Worm (Caenorhabditis elegans) whole organism, L4 larva: ENCODE results near the gene mrpl-4.

Source experiments
- ces-1 ChIP-seq: fragments of 150-350 bp; sonication (generic microtip); optimal IDR thresholded peaks from 4 replicates; lab custom pipeline; 2014; ENCODE audit warnings: missing biosample characterization, missing genetic modification reagents, missing genetic modification characterization
- fkh-10 ChIP-seq: fragments of 150-350 bp; optimal IDR thresholded peaks from 2 replicates; lab custom pipeline; 2014; ENCODE audit warnings: missing biosample characterization, missing genetic modification reagents, missing genetic modification characterization
- jun-1 ChIP-seq: fragments of 150-350 bp; optimal IDR thresholded peaks from 2 replicates; lab custom pipeline; 2014; ENCODE audit warnings: missing biosample characterization, missing genetic modification reagents, missing genetic modification characterization
- lin-38 ChIP-seq: fragments of 200-800 bp; sonication (Bioruptor generic); IDR thresholded peaks from 2 replicates; pipeline ENCODE4 v1.3.6; 2022; ENCODE audit warnings: missing genetic modification reagents, missing genetic modification characterization, missing compliant biosample characterization
- lsy-2 ChIP-seq, 2 experiments: fragments of 150-350 bp in 1 of 2; sonication (generic microtip) in 1 of 2; optimal IDR thresholded peaks; 2 replicates each; lab custom pipeline; 2014 to 2017; ENCODE audit warnings: missing biosample characterization in 2 of 2, missing genetic modification characterization in 2 of 2
- nhr-11 ChIP-seq: fragments of 150-350 bp; optimal IDR thresholded peaks from 2 replicates; lab custom pipeline; 2014; ENCODE audit warnings: missing biosample characterization, missing genetic modification characterization
- nhr-77 ChIP-seq: fragments of 150-350 bp; optimal IDR thresholded peaks from 2 replicates; lab custom pipeline; 2014; ENCODE audit warnings: missing biosample characterization, missing genetic modification characterization
- snpc-4 ChIP-seq: fragments of 150-350 bp; optimal IDR thresholded peaks from 2 replicates; lab custom pipeline; 2014; ENCODE audit warnings: missing biosample characterization, missing genetic modification characterization
- unc-130 ChIP-seq: sonication (generic microtip); optimal IDR thresholded peaks from 2 replicates; lab custom pipeline; 2016; ENCODE audit warnings: missing genetic modification reagents, missing genetic modification characterization, missing compliant biosample characterization
- zfp-3 ChIP-seq: fragments of 200-800 bp; sonication (Bioruptor generic); conservative IDR thresholded peaks from 2 replicates; pipeline ENCODE4 v1.3.6; 2022; ENCODE audit warnings: missing genetic modification reagents, missing genetic modification characterization, missing compliant biosample characterization
- zip-11 ChIP-seq: fragments of 200-800 bp; sonication (Bioruptor generic); IDR thresholded peaks from 2 replicates; pipeline ENCODE4 v1.3.6; 2022; ENCODE audit warnings: missing genetic modification characterization, missing compliant biosample characterization

- TF ChIP-seq nhr-11 (tag; lab: Kevin White, UChicago) (no peak), jun-1 (tag; lab: Kevin White, UChicago) (no peak), ces-1 (GFP tag; lab: Kevin White, UChicago) (no peak), snpc-4 (tag; lab: Kevin White, UChicago) (peak; percentile 9), lsy-2 (tag; optimal IDR thresholded peaks at IDR 0.05; lab: Kevin White, UChicago) (no peak), nhr-77 (tag; lab: Kevin White, UChicago) (no peak), zfp-3 (GFP tag; lab: Robert Waterston, UW) (no peak), lin-38 (peak; percentile 71), fkh-10 (GFP tag; lab: Kevin White, UChicago) (no peak), unc-130 (GFP tag; lab: Kevin White, UChicago) (peak; percentile 36), zip-11 (GFP tag; lab: Robert Waterston, UW) (no peak)
These were observed 28.9 kb downstream of the mrpl-4 start for ce11 chrV:8495965-8496364.
